Worm (Caenorhabditis elegans): Measurements from ENCODE around the gene ttc-17.

- TF ChIP-seq nhr-77 (tag; optimal IDR thresholded peaks at IDR 0.05) (no peak), hlh-4 (tag; optimal IDR thresholded peaks at IDR 0.05) (no peak), unc-130 (tag; optimal IDR thresholded peaks at IDR 0.05) (no peak), pax-3 (tag; optimal IDR thresholded peaks at IDR 0.05) (no peak), ztf-11 (tag; optimal IDR thresholded peaks at IDR 0.05) (no peak), snpc-4 (tag; optimal IDR thresholded peaks at IDR 0.05) (no peak), ama-1 (optimal IDR thresholded peaks at IDR 0.05) (no peak), nhr-28 (tag; optimal IDR thresholded peaks at IDR 0.05) (no peak)
Observed at ce11 chrV:8927715-8928114, 29.1 kb upstream of the ttc-17 start.

Data from whole organism, L1 larva.